Worm (Caenorhabditis elegans) whole organism, L3 larva: ENCODE data around the gene dif-1.

Experiments used
- fkh-2 ChIP-seq: fragments of 150-350 bp; optimal IDR thresholded peaks from 2 replicates; lab custom pipeline; 2014; ENCODE audit warnings: missing biosample characterization, missing genetic modification reagents, missing genetic modification characterization
- lin-15B ChIP-seq: fragments of 150-350 bp; optimal IDR thresholded peaks from 2 replicates; lab custom pipeline; 2014; ENCODE audit warnings: missing biosample characterization, missing genetic modification characterization
- nhr-11 ChIP-seq: fragments of 150-350 bp; optimal IDR thresholded peaks from 2 replicates; lab custom pipeline; 2014; ENCODE audit warnings: missing biosample characterization, missing genetic modification characterization
- snpc-4 ChIP-seq: fragments of 150-350 bp; optimal IDR thresholded peaks from 2 replicates; lab custom pipeline; 2014; ENCODE audit warnings: missing biosample characterization, missing genetic modification characterization
- ztf-4 ChIP-seq: fragments of 150-350 bp; optimal IDR thresholded peaks from 2 replicates; lab custom pipeline; 2014; ENCODE audit warnings: missing biosample characterization, missing genetic modification characterization

ce11 chrIV:7506711-7507110 lies 46.1 kb downstream of the dif-1 start:
- TF ChIP-seq ztf-4 (no peak), snpc-4 (tag; lab: Kevin White, UChicago) (no peak), fkh-2 (tag; lab: Kevin White, UChicago) (no peak), lin-15B (tag; lab: Kevin White, UChicago) (no peak), nhr-11 (tag; lab: Kevin White, UChicago) (no peak)
